Fruit fly (Drosophila melanogaster) whole organism, embryonic: ENCODE results near the gene CG9114.

Experiments used
- Atf-2 ChIP-seq: fragments of 200-800 bp; sonication (Bioruptor generic); optimal IDR thresholded peaks from 2 replicates; lab custom pipeline; 2016; ENCODE audit warnings: missing biosample characterization, missing genetic modification characterization
- Awh ChIP-seq: fragments of 200-800 bp; sonication (Bioruptor generic); IDR thresholded peaks from 2 replicates; pipeline ENCODE4, ENCODE4 v1.3.6; 2022; ENCODE audit warnings: missing biosample characterization, missing genetic modification characterization
- Bdp1 ChIP-seq: fragments of 200-800 bp; sonication (Bioruptor generic); optimal IDR thresholded peaks from 3 replicates; lab custom pipeline; 2016; ENCODE audit warnings: missing biosample characterization, missing genetic modification characterization
- CG10959 ChIP-seq: fragments of 200-800 bp; sonication (Bioruptor generic); IDR thresholded peaks from 2 replicates; pipeline ENCODE4 v1.3.6; 2022; ENCODE audit warnings: missing biosample characterization, missing genetic modification characterization
- CG11093 ChIP-seq: fragments of 200-800 bp; sonication (Bioruptor generic); IDR thresholded peaks from 3 replicates; pipeline ENCODE4 v1.3.6; 2022; ENCODE audit warnings: missing biosample characterization, missing genetic modification characterization
- CG12155 ChIP-seq: fragments of 200-800 bp; sonication (Bioruptor generic); optimal IDR thresholded peaks from 3 replicates; lab custom pipeline; 2016; ENCODE audit warnings: missing biosample characterization, missing genetic modification characterization
- CG13287 ChIP-seq: fragments of 200-800 bp; sonication (Bioruptor generic); IDR thresholded peaks from 2 replicates; pipeline ENCODE4 v1.3.6; 2022; ENCODE audit warnings: missing biosample characterization, missing genetic modification characterization; ENCODE audit not compliant: partially characterized antibody
- CG13624 ChIP-seq: fragments of 200-800 bp; sonication (Bioruptor generic); optimal IDR thresholded peaks from 2 replicates; lab custom pipeline; 2016; ENCODE audit warnings: missing biosample characterization, missing genetic modification characterization
- CG1602 ChIP-seq: fragments of 200-800 bp; sonication (Bioruptor generic); optimal IDR thresholded peaks from 3 replicates; lab custom pipeline; 2016; ENCODE audit warnings: missing biosample characterization, missing genetic modification characterization
- CG17568 ChIP-seq: fragments of 200-800 bp; sonication (Bioruptor generic); optimal IDR thresholded peaks from 2 replicates; lab custom pipeline; 2018; ENCODE audit warnings: missing biosample characterization, mild to moderate bottlenecking, missing genetic modification characterization, moderate library complexity
- CG18599 ChIP-seq: fragments of 200-800 bp; sonication (Bioruptor generic); optimal IDR thresholded peaks from 3 replicates; lab custom pipeline; 2017; ENCODE audit warnings: missing biosample characterization, missing genetic modification characterization, mild to moderate bottlenecking, moderate library complexity, missing genetic modification reagents
- CG2712 ChIP-seq: fragments of 200-800 bp; optimal IDR thresholded peaks from 3 replicates; lab custom pipeline; 2019; ENCODE audit warnings: missing biosample characterization, mild to moderate bottlenecking, missing genetic modification characterization, moderate library complexity
- CG2875 ChIP-seq: fragments of 200-800 bp; sonication (Bioruptor generic); optimal IDR thresholded peaks from 2 replicates; lab custom pipeline; 2017; ENCODE audit warnings: missing biosample characterization, mild to moderate bottlenecking, missing genetic modification characterization, missing genetic modification reagents
- CG3281 ChIP-seq: fragments of 200-800 bp; sonication (Bioruptor generic); optimal IDR thresholded peaks from 3 replicates; lab custom pipeline; 2017; ENCODE audit warnings: missing biosample characterization, mild to moderate bottlenecking, missing genetic modification characterization
- CG4328 ChIP-seq: fragments of 200-800 bp; sonication (Bioruptor generic); optimal IDR thresholded peaks from 3 replicates; lab custom pipeline; 2017; ENCODE audit warnings: missing biosample characterization, missing genetic modification reagents, missing genetic modification characterization
- CG4820 ChIP-seq: fragments of 200-800 bp; sonication (Bioruptor generic); optimal IDR thresholded peaks from 3 replicates; lab custom pipeline; 2016; ENCODE audit warnings: missing biosample characterization, missing genetic modification characterization
- CG5953 ChIP-seq: fragments of 200-800 bp; sonication (Bioruptor generic); IDR thresholded peaks from 2 replicates; pipeline ENCODE4 v1.3.6; 2022; ENCODE audit warnings: missing biosample characterization, missing genetic modification characterization
- CG9609 ChIP-seq: fragments of 200-800 bp; sonication (Bioruptor generic); optimal IDR thresholded peaks from 3 replicates; lab custom pipeline; 2016; ENCODE audit warnings: missing biosample characterization, missing genetic modification characterization
- CG9876 ChIP-seq: fragments of 200-800 bp; sonication (Bioruptor generic); optimal IDR thresholded peaks from 2 replicates; lab custom pipeline; 2016; ENCODE audit warnings: missing biosample characterization, missing genetic modification characterization
- CoRest ChIP-seq: fragments of 200-800 bp; sonication (Bioruptor generic); optimal IDR thresholded peaks from 3 replicates; lab custom pipeline; 2018; ENCODE audit warnings: missing biosample characterization, mild to moderate bottlenecking, missing genetic modification characterization, moderate library complexity
- ERR ChIP-seq: fragments of 200-800 bp; sonication (Bioruptor generic); optimal IDR thresholded peaks from 2 replicates; lab custom pipeline; 2016; ENCODE audit warnings: missing biosample characterization, missing genetic modification characterization
- Elba2 ChIP-seq: fragments of 200-800 bp; sonication (Bioruptor generic); optimal IDR thresholded peaks from 3 replicates; lab custom pipeline; 2016; ENCODE audit warnings: missing biosample characterization, missing genetic modification characterization
- Hand ChIP-seq: fragments of 200-800 bp; sonication (Bioruptor generic); optimal IDR thresholded peaks from 2 replicates; lab custom pipeline; 2017; ENCODE audit warnings: mild to moderate bottlenecking, missing biosample characterization, missing genetic modification reagents, missing genetic modification characterization
- NK7.1 ChIP-seq: fragments of 200-800 bp; sonication (Bioruptor generic); optimal IDR thresholded peaks from 3 replicates; lab custom pipeline; 2016; ENCODE audit warnings: missing biosample characterization, missing genetic modification characterization
- Ptx1 ChIP-seq: fragments of 200-800 bp; sonication (Bioruptor generic); IDR thresholded peaks from 2 replicates; pipeline ENCODE4 v1.3.6; 2022; ENCODE audit warnings: missing biosample characterization, missing genetic modification characterization
- al ChIP-seq: fragments of 200-800 bp; sonication (Bioruptor generic); IDR thresholded peaks from 2 replicates; pipeline ENCODE4 v1.3.6; 2022; ENCODE audit warnings: missing biosample characterization, missing genetic modification characterization
- ara ChIP-seq: fragments of 200-800 bp; sonication (Bioruptor generic); IDR thresholded peaks from 2 replicates; pipeline ENCODE4 v1.3.6; 2022; ENCODE audit warnings: missing biosample characterization, missing genetic modification characterization
- cad ChIP-seq: fragments of >200 bp; optimal IDR thresholded peaks from 2 replicates; lab custom pipeline; 2017; ENCODE audit warnings: missing biosample characterization, missing genetic modification characterization
- crol ChIP-seq: fragments of 200-800 bp; sonication (Bioruptor generic); IDR thresholded peaks from 2 replicates; pipeline ENCODE4 v1.3.6; 2022; ENCODE audit warnings: missing biosample characterization, missing genetic modification characterization
- dan ChIP-seq: fragments of 200-800 bp; sonication (Bioruptor generic); IDR thresholded peaks from 2 replicates; pipeline ENCODE4 v1.3.6; 2022; ENCODE audit warnings: missing biosample characterization, missing genetic modification characterization
- danr ChIP-seq: fragments of 200-800 bp; sonication (Bioruptor generic); IDR thresholded peaks from 2 replicates; pipeline ENCODE4 v1.3.6; 2022; ENCODE audit warnings: missing biosample characterization, missing genetic modification characterization
- dati ChIP-seq: fragments of 200-800 bp; sonication (Bioruptor generic); IDR thresholded peaks from 2 replicates; pipeline ENCODE4 v1.3.6; 2022; ENCODE audit warnings: missing biosample characterization, missing genetic modification characterization
- ems ChIP-seq: fragments of 200-800 bp; sonication (Bioruptor generic); optimal IDR thresholded peaks from 3 replicates; lab custom pipeline; 2016; ENCODE audit warnings: missing biosample characterization, missing genetic modification characterization
- exex ChIP-seq: fragments of 200-800 bp; sonication (Bioruptor generic); optimal IDR thresholded peaks from 4 replicates; lab custom pipeline; 2018; ENCODE audit warnings: missing biosample characterization, mild to moderate bottlenecking, missing genetic modification characterization, moderate library complexity
- fru ChIP-seq: fragments of >200 bp; optimal IDR thresholded peaks from 2 replicates; lab custom pipeline; 2017
- fu2 ChIP-seq: fragments of 200-800 bp; sonication (Bioruptor generic); optimal IDR thresholded peaks from 2 replicates; lab custom pipeline; 2016; ENCODE audit warnings: missing biosample characterization, missing genetic modification characterization
- gcm ChIP-seq: fragments of 200-800 bp; sonication (Bioruptor generic); optimal IDR thresholded peaks from 2 replicates; lab custom pipeline; 2019; ENCODE audit warnings: missing biosample characterization, mild to moderate bottlenecking, missing genetic modification characterization, moderate library complexity
- gsb-n ChIP-seq: fragments of 200-800 bp; sonication (Bioruptor generic); optimal IDR thresholded peaks from 3 replicates; lab custom pipeline; 2018; ENCODE audit warnings: missing biosample characterization, mild to moderate bottlenecking, missing genetic modification characterization
- lab ChIP-seq: fragments of 200-800 bp; sonication (Bioruptor generic); optimal IDR thresholded peaks from 3 replicates; lab custom pipeline; 2017; ENCODE audit warnings: missing biosample characterization, missing genetic modification characterization, mild to moderate bottlenecking, moderate library complexity, missing genetic modification reagents
- lbe ChIP-seq: fragments of 200-800 bp; sonication (Bioruptor generic); optimal IDR thresholded peaks from 2 replicates; lab custom pipeline; 2016; ENCODE audit warnings: missing biosample characterization, mild to moderate bottlenecking, missing genetic modification characterization
- peb ChIP-seq: fragments of 200-800 bp; sonication (Bioruptor generic); IDR thresholded peaks from 2 replicates; pipeline ENCODE4 v1.3.6; 2022; ENCODE audit warnings: missing biosample characterization, missing genetic modification characterization
- phol ChIP-seq: fragments of 200-800 bp; sonication (Bioruptor generic); optimal IDR thresholded peaks from 3 replicates; lab custom pipeline; 2018; ENCODE audit warnings: missing biosample characterization, mild to moderate bottlenecking, missing genetic modification characterization, moderate library complexity
- slbo ChIP-seq: fragments of 200-800 bp; sonication (Bioruptor generic); IDR thresholded peaks from 2 replicates; pipeline ENCODE4 v1.3.6; 2022; ENCODE audit warnings: missing biosample characterization, missing genetic modification characterization
- sna ChIP-seq: fragments of 200-800 bp; sonication (Bioruptor generic); IDR thresholded peaks from 2 replicates; pipeline ENCODE4 v1.3.6; 2022; ENCODE audit warnings: missing biosample characterization, missing genetic modification characterization; ENCODE audit not compliant: partially characterized antibody
- tgo ChIP-seq: fragments of 200-800 bp; sonication (Bioruptor generic); IDR thresholded peaks from 3 replicates; pipeline ENCODE4 v1.3.6; 2022; ENCODE audit warnings: missing biosample characterization, missing genetic modification characterization
- trh ChIP-seq: fragments of 200-800 bp; sonication (Bioruptor generic); optimal IDR thresholded peaks from 2 replicates; lab custom pipeline; 2016; ENCODE audit warnings: missing biosample characterization, missing genetic modification characterization
- ttk ChIP-seq: fragments of 200-800 bp; sonication (Bioruptor generic); IDR thresholded peaks from 2 replicates; pipeline ENCODE4 v2.1.2; 2022; ENCODE audit warnings: missing biosample characterization, missing genetic modification characterization
- usp ChIP-seq: fragments of >200 bp; optimal IDR thresholded peaks from 2 replicates; lab custom pipeline; 2017; ENCODE audit warnings: missing biosample characterization, missing genetic modification characterization
- zen ChIP-seq: fragments of 200-800 bp; sonication (Bioruptor generic); optimal IDR thresholded peaks from 3 replicates; lab custom pipeline; 2018; ENCODE audit warnings: missing biosample characterization, mild to moderate bottlenecking, missing genetic modification characterization, moderate library complexity
- zen2 ChIP-seq: fragments of 200-800 bp; sonication (Bioruptor generic); IDR thresholded peaks from 3 replicates; pipeline ENCODE4 v1.3.6; 2022; ENCODE audit warnings: missing biosample characterization, missing genetic modification characterization; ENCODE audit not compliant: partially characterized antibody
- zfh2 ChIP-seq: fragments of 200-800 bp; sonication (Bioruptor generic); optimal IDR thresholded peaks from 2 replicates; lab custom pipeline; 2016; ENCODE audit warnings: missing biosample characterization, missing genetic modification characterization

Gene CG9114

DNA sequence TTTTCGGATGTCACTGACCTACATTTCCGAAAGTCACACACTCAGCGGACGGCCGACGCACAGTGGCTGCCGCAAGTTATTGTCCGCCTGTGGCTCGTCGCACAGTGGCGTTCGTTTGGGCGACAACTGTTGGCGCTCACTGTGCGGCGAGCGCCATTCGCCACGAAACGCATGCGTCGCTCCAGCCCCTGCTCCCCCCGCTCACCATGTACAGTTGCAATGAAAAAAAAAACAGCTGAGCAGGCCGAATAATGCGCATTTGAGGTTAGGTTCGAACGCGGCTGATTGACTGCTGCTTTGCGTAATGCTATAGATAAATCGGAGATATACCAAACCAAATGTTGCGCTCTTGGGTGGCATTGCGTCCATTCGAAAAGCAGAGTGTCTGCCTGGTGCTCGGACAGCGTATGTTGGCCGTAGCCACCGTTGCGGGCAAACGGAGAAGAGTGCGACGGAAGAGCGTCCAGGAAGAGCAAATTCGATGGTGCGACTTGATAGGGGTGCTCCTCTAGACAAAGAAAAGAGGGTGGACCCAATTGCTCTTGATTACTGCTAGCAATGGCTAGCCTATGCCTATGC, 9.6 kb downstream of the CG9114 start (continued):
- peak; percentile 88 for TF ChIP-seq CG18599 (GFP tag; lab: Kevin White, UChicago)
- TF ChIP-seq CG3281 (GFP tag; lab: Kevin White, UChicago): peak; percentile 72
- peak; percentile 65 for TF ChIP-seq CG1602 (GFP tag; lab: Kevin White, UChicago)
- TF ChIP-seq zfh2: peak; percentile 76
- TF ChIP-seq crol: peak; percentile 100
- peak; percentile 85 for TF ChIP-seq tgo (GFP tag; lab: Robert Waterston, UW)
- TF ChIP-seq ttk (GFP tag; lab: Robert Waterston, UW): peak; percentile 79
- TF ChIP-seq usp (GFP tag; lab: Kevin White, UChicago): no peak
- TF ChIP-seq CG17568 (GFP tag; lab: Kevin White, UChicago): no peak
- no peak for TF ChIP-seq cad (GFP tag; lab: Kevin White, UChicago)
- peak; percentile 59 for TF ChIP-seq Hand (GFP tag; lab: Kevin White, UChicago)
- peak; percentile 75 for TF ChIP-seq CG10959 (GFP tag; lab: Robert Waterston, UW)
- TF ChIP-seq zen2 (GFP tag; lab: Robert Waterston, UW): peak; percentile 62; the same call in 2 of the 3 replicates
- TF ChIP-seq lab (GFP tag; lab: Kevin White, UChicago): peak; percentile 95
- TF ChIP-seq gsb-n (tag; lab: Kevin White, UChicago): no peak
- peak; percentile 70 for TF ChIP-seq peb (GFP tag; lab: Robert Waterston, UW)
- peak; percentile 53 for TF ChIP-seq NK7.1 (GFP tag; lab: Kevin White, UChicago)
- TF ChIP-seq CG9876 (GFP tag; lab: Kevin White, UChicago): peak; percentile 76
- TF ChIP-seq CG13287 (GFP tag; lab: Robert Waterston, UW): peak; percentile 65
- TF ChIP-seq Elba2 (GFP tag; lab: Kevin White, UChicago): no peak
- no peak for TF ChIP-seq dan (GFP tag; lab: Robert Waterston, UW)
- TF ChIP-seq lbe: peak; percentile 41
- peak; percentile 70 for TF ChIP-seq CoRest (tag; lab: Kevin White, UChicago)
- peak; percentile 80 for TF ChIP-seq Atf-2 (GFP tag; lab: Kevin White, UChicago)
- TF ChIP-seq CG4328: peak; percentile 84
- peak; percentile 78 for TF ChIP-seq fu2 (GFP tag; lab: Kevin White, UChicago)
- peak; percentile 65 for TF ChIP-seq CG2712
- peak; percentile 53 for TF ChIP-seq phol (tag; lab: Kevin White, UChicago)
- TF ChIP-seq gcm (GFP tag; lab: Kevin White, UChicago): peak; percentile 43
- peak; percentile 90 for TF ChIP-seq CG13624 (GFP tag; lab: Kevin White, UChicago)
- peak; percentile 65 for TF ChIP-seq CG2875
- TF ChIP-seq al (GFP tag; lab: Robert Waterston, UW): peak; percentile 83
- TF ChIP-seq danr (GFP tag; lab: Robert Waterston, UW): peak; percentile 49; the same call in 1 of the 2 replicates
- TF ChIP-seq exex (tag; lab: Kevin White, UChicago): peak; percentile 51
- TF ChIP-seq CG11093: peak; percentile 85
- peak; percentile 85 for TF ChIP-seq CG9609 (GFP tag; lab: Kevin White, UChicago)
- TF ChIP-seq Ptx1: peak; percentile 90
- no peak for TF ChIP-seq zen (tag; lab: Kevin White, UChicago)
- TF ChIP-seq slbo: peak; percentile 97
- no peak for TF ChIP-seq trh
- peak; percentile 55 for TF ChIP-seq CG4820 (GFP tag; lab: Kevin White, UChicago)
- TF ChIP-seq fru (lab: Kevin White, UChicago): no peak
- peak; percentile 89 for TF ChIP-seq CG5953 (GFP tag; lab: Robert Waterston, UW)
- TF ChIP-seq sna (GFP tag; lab: Robert Waterston, UW): no peak
- TF ChIP-seq CG12155: peak; percentile 79
- peak; percentile 81 for TF ChIP-seq ems (GFP tag; lab: Kevin White, UChicago)
- peak; percentile 81 for TF ChIP-seq ara (GFP tag; lab: Robert Waterston, UW)
- TF ChIP-seq dati: no peak
- peak; percentile 36 for TF ChIP-seq Bdp1 (GFP tag; lab: Kevin White, UChicago)
- TF ChIP-seq Awh: peak; percentile 91
- TF ChIP-seq ERR: peak; percentile 93
